Worm (Caenorhabditis elegans): Measurements from ENCODE around the gene dnc-2.

dnc-2 gene

ce11 chrIII:5884459-5884858, 41.1 kb downstream of the dnc-2 start:
- no peak for TF ChIP-seq unc-62 (GFP tag; optimal IDR thresholded peaks at IDR 0.05)

- TF ChIP-seq unc-62 (GFP tag; optimal IDR thresholded peaks at IDR 0.05) = no peak
These were observed 41.5 kb downstream of the dnc-2 start, which contains the start of gene C28H8.5 for ce11 chrIII:5884007-5884406. TSS of gene C28H8.5 (plus strand) at chrIII:5884307.

ce11 chrIII:5883517-5883916, 42.0 kb downstream of the dnc-2 start:
- no peak for TF ChIP-seq unc-62 (GFP tag; optimal IDR thresholded peaks at IDR 0.05)

- no peak for TF ChIP-seq unc-62 (GFP tag; optimal IDR thresholded peaks at IDR 0.05)
These were observed 42.7 kb downstream of the dnc-2 start, which contains the start of gene F01F1.14 for ce11 chrIII:5882823-5883222. TSS of gene F01F1.14 (minus strand) at chrIII:5882923.

- TF ChIP-seq unc-62 (GFP tag; optimal IDR thresholded peaks at IDR 0.05) = no peak
These were observed 43.3 kb downstream of the dnc-2 start for ce11 chrIII:5882284-5882683.

ce11 chrIII:5879291-5879968, 46.1 kb downstream of the dnc-2 start, which contains the start of gene hpo-10:
TSS of gene hpo-10 (plus strand) at chrIII:5879489.
- no peak for TF ChIP-seq unc-62 (GFP tag; optimal IDR thresholded peaks at IDR 0.05)

ce11 chrIII:5878215-5878614, 47.3 kb downstream of the dnc-2 start, which contains the start of the genes mig-21 and F01F1.2:
TSS of gene mig-21 (minus strand) at chrIII:5878380.
TSS of gene F01F1.2 (plus strand) at chrIII:5878554.
- no peak for TF ChIP-seq unc-62 (GFP tag; optimal IDR thresholded peaks at IDR 0.05)

ce11 chrIII:5876867-5877641, 48.5 kb downstream of the dnc-2 start:
- no peak for TF ChIP-seq unc-62 (GFP tag; optimal IDR thresholded peaks at IDR 0.05)

- no peak for TF ChIP-seq unc-62 (GFP tag; optimal IDR thresholded peaks at IDR 0.05)
These were observed 49.3 kb downstream of the dnc-2 start, which contains the start of gene aldo-2 for ce11 chrIII:5876140-5876675. TSS of gene aldo-2 (minus strand) at chrIII:5876625.

ce11 chrIII:5875705-5876104, 49.9 kb downstream of the dnc-2 start:
- TF ChIP-seq unc-62 (GFP tag; optimal IDR thresholded peaks at IDR 0.05) = no peak

- TF ChIP-seq unc-62 (GFP tag; optimal IDR thresholded peaks at IDR 0.05) = no peak
These were observed 50.2 kb downstream of the dnc-2 start for ce11 chrIII:5875418-5875702.

ce11 chrIII:5874664-5875417, 50.7 kb downstream of the dnc-2 start:
- TF ChIP-seq unc-62 (GFP tag; optimal IDR thresholded peaks at IDR 0.05) = no peak

All from whole organism, dauer.